Fruit fly (Drosophila melanogaster): ENCODE measurements around the gene Trmt61.

Gene Trmt61

DNA sequence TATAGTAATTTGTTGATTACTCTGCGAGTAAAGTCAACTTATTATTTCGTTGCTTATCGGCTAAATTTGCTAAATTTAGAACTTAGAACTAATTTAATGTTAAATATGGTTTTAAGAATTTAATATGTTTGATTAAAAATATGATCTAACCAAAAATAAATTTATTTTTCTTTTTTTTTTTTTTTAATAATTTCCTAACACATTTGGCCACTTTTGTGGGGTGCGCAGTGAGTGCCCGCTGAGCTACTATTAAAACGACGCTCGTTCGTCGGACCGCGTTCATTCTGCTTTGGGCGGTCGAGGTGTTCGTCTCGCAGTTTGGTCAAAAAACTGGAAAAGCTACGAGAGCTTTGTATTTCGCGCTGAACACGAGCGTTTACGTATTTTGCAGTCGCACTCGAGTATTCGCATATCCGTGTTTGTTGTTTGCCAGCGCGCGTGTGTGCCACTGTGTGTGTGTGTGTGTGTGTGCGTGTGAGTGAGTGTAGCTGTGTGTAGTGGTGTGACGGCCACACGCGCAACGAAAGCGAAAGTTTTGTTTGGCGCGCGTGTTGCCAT lies 47.4 kb downstream of the Trmt61 start, which contains the start of gene Cipc (continued):
- TF ChIP-seq hbn (GFP tag; IDR thresholded peaks at IDR 0.05; ENCODE audit: partially characterized antibody) (no peak), CG8290 (GFP tag; optimal IDR thresholded peaks at IDR 0.05) (no peak), CG8290 (tag; optimal IDR thresholded peaks at IDR 0.05) (peak in 1 of 2 experiments; percentile 74), nmo (GFP tag; optimal IDR thresholded peaks at IDR 0.05) (peak; percentile 81), CrebB (tag; optimal IDR thresholded peaks at IDR 0.05) (no peak), Hr51 (GFP tag; optimal IDR thresholded peaks at IDR 0.05) (peak; percentile 47 to 90), Gug (GFP tag; IDR thresholded peaks at IDR 0.05) (peak; percentile 41; the same call in 1 of the 4 replicates), CG10209 (GFP tag; optimal IDR thresholded peaks at IDR 0.05) (peak; percentile 84), Lim3 (GFP tag; IDR thresholded peaks at IDR 0.05) (no peak), usp (GFP tag; optimal IDR thresholded peaks at IDR 0.05) (no peak), da (GFP tag; optimal IDR thresholded peaks at IDR 0.05) (no peak), Dip2 (GFP tag; IDR thresholded peaks at IDR 0.05) (no peak), CG11695 (GFP tag; IDR thresholded peaks at IDR 0.05) (peak; percentile 84), Meics (GFP tag; optimal IDR thresholded peaks at IDR 0.05) (peak; percentile 90), grau (tag; optimal IDR thresholded peaks at IDR 0.05) (peak; percentile 84), CG6272 (GFP tag; IDR thresholded peaks at IDR 0.05) (peak; percentile 45; the same call in 1 of the 2 replicates), CG18764 (GFP tag; optimal IDR thresholded peaks at IDR 0.05) (peak; percentile 69), kni (GFP tag; optimal IDR thresholded peaks at IDR 0.05) (no peak), CG4328 (GFP tag; optimal IDR thresholded peaks at IDR 0.05) (peak; percentile 79), E2f2 (GFP tag; IDR thresholded peaks at IDR 0.05) (peak; percentile 47), CG9609 (GFP tag; optimal IDR thresholded peaks at IDR 0.05) (peak; percentile 18), CG30431 (GFP tag; optimal IDR thresholded peaks at IDR 0.05) (peak; percentile 27), CG11247 (GFP tag; IDR thresholded peaks at IDR 0.05) (peak; percentile 61), CG14014 (GFP tag; IDR thresholded peaks at IDR 0.05) (peak; percentile 75; the same call in 1 of the 2 replicates), Nf-YB (GFP tag; optimal IDR thresholded peaks at IDR 0.05) (peak; percentile 70), vvl (GFP tag; IDR thresholded peaks at IDR 0.05) (peak; percentile 83), nau (GFP tag; optimal IDR thresholded peaks at IDR 0.05) (peak; percentile 42), h (optimal IDR thresholded peaks at IDR 0.05) (no peak), Ets97D (GFP tag; optimal IDR thresholded peaks at IDR 0.05) (peak; percentile 20), aop (GFP tag; IDR thresholded peaks at IDR 0.05) (peak; percentile 23; the same call in 1 of the 2 replicates), slbo (GFP tag; IDR thresholded peaks at IDR 0.05) (peak; percentile 73), bcd (GFP tag; optimal IDR thresholded peaks at IDR 0.05) (peak; percentile 72), CG1832 (GFP tag; optimal IDR thresholded peaks at IDR 0.05) (no peak), rib (GFP tag; IDR thresholded peaks at IDR 0.05) (peak; percentile 98), CG15696 (tag; optimal IDR thresholded peaks at IDR 0.05) (peak; percentile 30), CG8944 (GFP tag; optimal IDR thresholded peaks at IDR 0.05) (peak; percentile 18), CG15514 (GFP tag; optimal IDR thresholded peaks at IDR 0.05) (peak; percentile 52), Fer2 (tag; optimal IDR thresholded peaks at IDR 0.05) (peak; percentile 45), wdn (GFP tag; IDR thresholded peaks at IDR 0.05) (peak; percentile 42; the same call in 1 of the 2 replicates), Drgx (GFP tag; IDR thresholded peaks at IDR 0.05) (peak; percentile 75), Dbx (GFP tag; IDR thresholded peaks at IDR 0.05) (peak; percentile 91), dati (GFP tag; IDR thresholded peaks at IDR 0.05) (no peak), sug (tag; optimal IDR thresholded peaks at IDR 0.05) (peak; percentile 82), Side (GFP tag; optimal IDR thresholded peaks at IDR 0.05) (peak; percentile 37), Tbp (GFP tag; optimal IDR thresholded peaks at IDR 0.05) (no peak), CG7271 (tag; optimal IDR thresholded peaks at IDR 0.05) (peak; percentile 10), vnd (GFP tag; IDR thresholded peaks at IDR 0.05; ENCODE audit: partially characterized antibody) (no peak), MBD-R2 (GFP tag; IDR thresholded peaks at IDR 0.05) (peak; percentile 17; the same call in 1 of the 2 replicates), CG18262 (tag; optimal IDR thresholded peaks at IDR 0.05) (peak; percentile 81), maf-S (GFP tag; optimal IDR thresholded peaks at IDR 0.05) (no peak), CG7987 (GFP tag; optimal IDR thresholded peaks at IDR 0.05) (peak; percentile 67)
